Worm (Caenorhabditis elegans): Measurements from ENCODE around the gene F20C5.6.

Gene F20C5.6

ce11 chrIV:8740952-8741438, 32.0 kb downstream of the F20C5.6 start, which contains the start of gene F21D5.6:
F21D5.6 (minus strand) TSS chrIV:8741388.
- TF ChIP-seq lim-6 (tag; optimal IDR thresholded peaks at IDR 0.05) = no peak
- TF ChIP-seq pat-9 (tag; optimal IDR thresholded peaks at IDR 0.05) = no peak
- no peak for TF ChIP-seq ceh-19 (GFP tag; optimal IDR thresholded peaks at IDR 0.05)
- no peak for TF ChIP-seq hlh-6 (tag; optimal IDR thresholded peaks at IDR 0.05)
- TF ChIP-seq ttx-3 (tag; optimal IDR thresholded peaks at IDR 0.05) = no peak
- TF ChIP-seq ceh-30 (tag; optimal IDR thresholded peaks at IDR 0.05) = no peak
- no peak for TF ChIP-seq sox-4 (tag; optimal IDR thresholded peaks at IDR 0.05)
- no peak for TF ChIP-seq nhr-232 (tag; optimal IDR thresholded peaks at IDR 0.05)
- TF ChIP-seq ceh-22 (tag; optimal IDR thresholded peaks at IDR 0.05) = no peak
- TF ChIP-seq Y22D7AL.16 (tag; optimal IDR thresholded peaks at IDR 0.05) = no peak
- TF ChIP-seq ceh-45 (GFP tag; IDR thresholded peaks at IDR 0.05) = no peak
- TF ChIP-seq npax-4 (tag; optimal IDR thresholded peaks at IDR 0.05) = no peak
- TF ChIP-seq ama-1 (optimal IDR thresholded peaks at IDR 0.05) = no peak
- no peak for TF ChIP-seq gmeb-2 (tag; optimal IDR thresholded peaks at IDR 0.05)

- no peak for TF ChIP-seq zip-5 (tag; optimal IDR thresholded peaks at IDR 0.05)
- TF ChIP-seq ets-4 (tag; optimal IDR thresholded peaks at IDR 0.05) = no peak
- no peak for TF ChIP-seq ahr-1 (tag; optimal IDR thresholded peaks at IDR 0.05)
- no peak for TF ChIP-seq fax-1 (tag; optimal IDR thresholded peaks at IDR 0.05)
- no peak for TF ChIP-seq hlh-6 (tag; optimal IDR thresholded peaks at IDR 0.05)
- TF ChIP-seq nhr-232 (tag; optimal IDR thresholded peaks at IDR 0.05) = no peak
- no peak for TF ChIP-seq pqm-1 (tag; optimal IDR thresholded peaks at IDR 0.05)
- TF ChIP-seq dmd-4 (tag; optimal IDR thresholded peaks at IDR 0.05; ENCODE audit: borderline replicate concordance) = no peak
- TF ChIP-seq lin-11 (tag; optimal IDR thresholded peaks at IDR 0.05) = no peak
Measured at ce11 chrIV:8739926-8740325, 33.1 kb downstream of the F20C5.6 start, which contains the start of gene mrps-33. mrps-33 (minus strand) TSS chrIV:8740026.

ce11 chrIV:8739294-8739693, 33.7 kb downstream of the F20C5.6 start, which contains the start of gene F21D5.5:
F21D5.5 (minus strand) TSS chrIV:8739394.
- TF ChIP-seq dmd-4 (tag; optimal IDR thresholded peaks at IDR 0.05; ENCODE audit: borderline replicate concordance) (no peak), unc-86 (tag; optimal IDR thresholded peaks at IDR 0.05) (no peak), rnt-1 (tag; optimal IDR thresholded peaks at IDR 0.05) (no peak), ceh-2 (tag; optimal IDR thresholded peaks at IDR 0.05) (no peak), odd-2 (tag; optimal IDR thresholded peaks at IDR 0.05) (no peak), ceh-14 (tag; optimal IDR thresholded peaks at IDR 0.05) (no peak), pat-9 (tag; optimal IDR thresholded peaks at IDR 0.05) (no peak), eyg-1 (tag; optimal IDR thresholded peaks at IDR 0.05) (no peak), hlh-30 (tag; optimal IDR thresholded peaks at IDR 0.05; ENCODE audit: insufficient read depth) (no peak), pqm-1 (tag; optimal IDR thresholded peaks at IDR 0.05) (no peak), lin-11 (tag; optimal IDR thresholded peaks at IDR 0.05) (no peak)

ce11 chrIV:8737787-8738186, 35.2 kb downstream of the F20C5.6 start, which contains the start of gene F21D5.4:
F21D5.4 (plus strand) TSS chrIV:8738087.
- TF ChIP-seq unc-3 (GFP tag; conservative IDR thresholded peaks at IDR 0.05) (no peak), unc-3 (tag; optimal IDR thresholded peaks at IDR 0.05) (no peak), ahr-1 (tag; optimal IDR thresholded peaks at IDR 0.05) (no peak), K02D7.2 (tag; optimal IDR thresholded peaks at IDR 0.05) (no peak), C38D4.7 (GFP tag; optimal IDR thresholded peaks at IDR 0.05) (no peak)

- TF ChIP-seq F13H6.1 (tag; optimal IDR thresholded peaks at IDR 0.05) (no peak), ztf-16 (tag; optimal IDR thresholded peaks at IDR 0.05) (no peak), ceh-48 (tag; optimal IDR thresholded peaks at IDR 0.05) (peak; percentile 31), ahr-1 (tag; optimal IDR thresholded peaks at IDR 0.05) (no peak), ceh-45 (GFP tag; IDR thresholded peaks at IDR 0.05) (no peak), nfya-1 (tag; optimal IDR thresholded peaks at IDR 0.05) (peak; percentile 66), unc-3 (GFP tag; conservative IDR thresholded peaks at IDR 0.05) (no peak), unc-3 (tag; optimal IDR thresholded peaks at IDR 0.05) (no peak), elt-2 (tag; optimal IDR thresholded peaks at IDR 0.05) (no peak), sox-2 (GFP tag; IDR thresholded peaks at IDR 0.05) (no peak), tbx-2 (tag; optimal IDR thresholded peaks at IDR 0.05) (no peak), pax-1 (tag; optimal IDR thresholded peaks at IDR 0.05) (no peak), ceh-30 (tag; optimal IDR thresholded peaks at IDR 0.05) (no peak), unc-86 (tag; optimal IDR thresholded peaks at IDR 0.05) (no peak), pag-3 (tag; optimal IDR thresholded peaks at IDR 0.05; ENCODE audit: borderline replicate concordance) (no peak), ceh-14 (tag; optimal IDR thresholded peaks at IDR 0.05) (no peak)
Measured at ce11 chrIV:8737354-8737753, 35.7 kb downstream of the F20C5.6 start.

Measured in whole organism, late embryonic.